Worm (Caenorhabditis elegans) whole organism, mixed stage, embryonic: ENCODE data around the gene kmo-2.
A peak's percentile ranks its signal among the peaks of the same experiment; 100 is the strongest.
"Not testable (repeated sequence)": the region's sequence is repeated elsewhere in the genome, so short reads cannot be mapped to it uniquely, and the experiment has no call there.

Experiments used
- bed-3 ChIP-seq: fragments of 200-800 bp; sonication (Bioruptor generic); optimal IDR thresholded peaks from 3 replicates; lab custom pipeline; 2018; ENCODE audit warnings: mild to moderate bottlenecking, missing genetic modification characterization, moderate library complexity, missing compliant biosample characterization
- blmp-1 ChIP-seq: fragments of 150-350 bp; optimal IDR thresholded peaks from 2 replicates; lab custom pipeline; 2014; ENCODE audit warnings: missing biosample characterization, missing genetic modification characterization
- ces-1 ChIP-seq: fragments of 150-350 bp; optimal IDR thresholded peaks from 2 replicates; lab custom pipeline; 2014; ENCODE audit warnings: missing biosample characterization, missing genetic modification reagents, missing genetic modification characterization
- elt-3 ChIP-seq: fragments of 150-350 bp; optimal IDR thresholded peaks from 2 replicates; lab custom pipeline; 2014; ENCODE audit warnings: missing biosample characterization, missing genetic modification characterization
- ham-2 ChIP-seq: fragments of 200-800 bp; sonication (Bioruptor generic); optimal IDR thresholded peaks from 2 replicates; lab custom pipeline; 2018; ENCODE audit warnings: mild to moderate bottlenecking, missing genetic modification characterization, missing compliant biosample characterization
- hlh-1 ChIP-seq: fragments of 150-350 bp; optimal IDR thresholded peaks from 2 replicates; lab custom pipeline; 2014; ENCODE audit warnings: missing biosample characterization, missing genetic modification reagents, missing genetic modification characterization
- lin-32 ChIP-seq: fragments of 200-800 bp; sonication (Bioruptor generic); optimal IDR thresholded peaks from 2 replicates; lab custom pipeline; 2018; ENCODE audit warnings: mild to moderate bottlenecking, missing genetic modification characterization, missing compliant biosample characterization
- mls-2 ChIP-seq: sonication (generic microtip); optimal IDR thresholded peaks from 2 replicates; lab custom pipeline; 2016; ENCODE audit warnings: mild to moderate bottlenecking, missing genetic modification characterization, moderate library complexity, missing compliant biosample characterization
- nhr-12 ChIP-seq: fragments of 150-350 bp; optimal IDR thresholded peaks from 2 replicates; lab custom pipeline; 2014; ENCODE audit warnings: missing biosample characterization, missing genetic modification characterization
- nhr-2 ChIP-seq: fragments of 150-350 bp; optimal IDR thresholded peaks from 2 replicates; lab custom pipeline; 2014; ENCODE audit warnings: missing biosample characterization, missing genetic modification characterization
- nhr-237 ChIP-seq: fragments of 150-350 bp; optimal IDR thresholded peaks from 2 replicates; lab custom pipeline; 2014; ENCODE audit warnings: missing biosample characterization, missing genetic modification characterization
- sem-2 ChIP-seq: fragments of 200-800 bp; sonication (Bioruptor generic); optimal IDR thresholded peaks from 2 replicates; lab custom pipeline; 2018; ENCODE audit warnings: mild to moderate bottlenecking, missing genetic modification characterization, missing compliant biosample characterization
- sptf-1 ChIP-seq: sonication (generic microtip); optimal IDR thresholded peaks from 2 replicates; lab custom pipeline; 2017; ENCODE audit warnings: mild to moderate bottlenecking, missing genetic modification characterization, moderate library complexity, missing compliant biosample characterization
- tbx-8 ChIP-seq: fragments of 200-800 bp; sonication (Bioruptor generic); optimal IDR thresholded peaks from 2 replicates; lab custom pipeline; 2018; ENCODE audit warnings: mild to moderate bottlenecking, missing genetic modification characterization, moderate library complexity, missing compliant biosample characterization
- unc-120 ChIP-seq: sonication (generic microtip); optimal IDR thresholded peaks from 2 replicates; lab custom pipeline; 2017; ENCODE audit warnings: missing genetic modification characterization, missing compliant biosample characterization; ENCODE audit not compliant: poor library complexity, severe bottlenecking
- unc-39 ChIP-seq: fragments of 150-350 bp; optimal IDR thresholded peaks from 2 replicates; lab custom pipeline; 2014; ENCODE audit warnings: missing biosample characterization, missing genetic modification characterization
- unc-62 ChIP-seq: fragments of 150-350 bp; optimal IDR thresholded peaks from 2 replicates; lab custom pipeline; 2014; ENCODE audit warnings: missing biosample characterization, missing genetic modification reagents, missing genetic modification characterization
- zip-8 ChIP-seq: fragments of 150-350 bp; optimal IDR thresholded peaks from 2 replicates; lab custom pipeline; 2014; ENCODE audit warnings: missing biosample characterization, missing genetic modification characterization
- ztf-11 ChIP-seq: fragments of 150-350 bp; optimal IDR thresholded peaks from 2 replicates; lab custom pipeline; 2014; ENCODE audit warnings: missing biosample characterization, missing genetic modification characterization

Gene kmo-2

ce11 chrV:12025683-12026082 lies 42.7 kb downstream of the kmo-2 start:
- TF ChIP-seq lin-32 (GFP tag; lab: Kevin White, UChicago) (no peak), unc-120 (tag; lab: Kevin White, UChicago) (peak; percentile 19), hlh-1 (tag; lab: Kevin White, UChicago) (no peak), ces-1 (peak; percentile 93)

- no peak for TF ChIP-seq elt-3 (tag; lab: Kevin White, UChicago)
- TF ChIP-seq mls-2 (tag; lab: Kevin White, UChicago): peak; percentile 10
- TF ChIP-seq unc-62 (GFP tag; lab: Kevin White, UChicago): no peak
- TF ChIP-seq unc-39: no peak
- TF ChIP-seq ces-1: peak; percentile 38
- no peak for TF ChIP-seq blmp-1 (tag; lab: Kevin White, UChicago)
- no peak for TF ChIP-seq ztf-11
- TF ChIP-seq sptf-1 (tag; lab: Kevin White, UChicago): peak; percentile 63
- TF ChIP-seq sem-2 (GFP tag; lab: Kevin White, UChicago): no peak
- no peak for TF ChIP-seq nhr-237 (tag; lab: Kevin White, UChicago)
- TF ChIP-seq zip-8 (tag; lab: Kevin White, UChicago): no peak
- TF ChIP-seq tbx-8 (GFP tag; lab: Kevin White, UChicago): no peak
These were observed 44.1 kb downstream of the kmo-2 start for ce11 chrV:12024273-12024672.

- no peak for TF ChIP-seq bed-3
- no peak for TF ChIP-seq ham-2 (GFP tag; lab: Kevin White, UChicago)
These were observed 47.4 kb downstream of the kmo-2 start for ce11 chrV:12020940-12021339.

- not testable (repeated sequence) for TF ChIP-seq nhr-237 (tag; lab: Kevin White, UChicago); nhr-2 (tag; lab: Kevin White, UChicago); nhr-12
These were observed 48.3 kb downstream of the kmo-2 start, which contains the start of gene F10C2.3 for ce11 chrV:12020026-12020425. Gene F10C2.3, plus strand, starts transcription at chrV:12020326.
